Fruit fly (Drosophila melanogaster) whole organism: Measurements from ENCODE around the gene Rbp9.

Experiments
- CG8478 ChIP-seq: fragments of >200 bp; optimal IDR thresholded peaks from 2 replicates; lab custom pipeline; 2018; ENCODE audit warnings: inconsistent platforms
- Dll ChIP-seq: fragments of >200 bp; optimal IDR thresholded peaks from 2 replicates; lab custom pipeline; 2017
- EcR ChIP-seq, 2 experiments: fragments of >200 bp; optimal IDR thresholded peaks; 2 replicates each; lab custom pipeline; 2017; ENCODE audit warnings: missing biosample characterization in 2 of 2, missing genetic modification characterization in 2 of 2, missing genetic modification reagents in 2 of 2
- pan ChIP-seq: fragments of >200 bp; optimal IDR thresholded peaks from 2 replicates; lab custom pipeline; 2017
- psq ChIP-seq: fragments of >200 bp; optimal IDR thresholded peaks from 2 replicates; lab custom pipeline; 2017
- usp ChIP-seq: fragments of >200 bp; optimal IDR thresholded peaks from 2 replicates; lab custom pipeline; 2017; ENCODE audit warnings: missing biosample characterization, missing genetic modification characterization, mixed read lengths

The Rbp9 gene

dm6 chr2L:2954472-2954871, at the start of gene Rbp9:
Rbp9 (plus strand) TSS chr2L:2954762.
- no peak for TF ChIP-seq CG8478 (lab: Kevin White, UChicago)
- no peak for TF ChIP-seq Dll (lab: Kevin White, UChicago)
- no peak for TF ChIP-seq pan (lab: Kevin White, UChicago)
- no peak for TF ChIP-seq EcR (GFP tag; optimal IDR thresholded peaks at IDR 0.05; lab: Kevin White, UChicago)
- TF ChIP-seq usp (GFP tag; lab: Kevin White, UChicago), result no peak
- TF ChIP-seq psq (lab: Kevin White, UChicago), result no peak

DNA sequence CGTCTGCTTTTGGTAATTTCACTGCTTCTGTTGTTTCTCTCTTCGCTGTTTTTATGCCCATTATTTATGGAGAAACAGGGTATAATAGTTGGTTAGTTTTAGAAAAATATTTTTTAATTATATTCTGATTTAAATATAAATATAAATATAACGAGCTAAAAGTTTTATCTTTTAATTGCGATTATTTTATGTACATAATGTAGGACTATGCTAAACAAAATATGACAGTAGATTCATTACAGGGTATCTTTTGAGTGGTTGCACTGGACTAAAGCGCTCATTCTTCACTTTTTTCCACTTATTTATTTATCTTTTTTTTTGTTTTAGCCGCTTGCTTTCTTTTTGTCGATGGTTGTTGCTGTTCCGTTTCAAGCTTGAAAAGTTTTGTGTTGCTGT, 49.5 kb upstream of the Rbp9 start:
- TF ChIP-seq CG8478 (lab: Kevin White, UChicago) (no peak), pan (lab: Kevin White, UChicago) (peak; percentile 69)

DNA sequence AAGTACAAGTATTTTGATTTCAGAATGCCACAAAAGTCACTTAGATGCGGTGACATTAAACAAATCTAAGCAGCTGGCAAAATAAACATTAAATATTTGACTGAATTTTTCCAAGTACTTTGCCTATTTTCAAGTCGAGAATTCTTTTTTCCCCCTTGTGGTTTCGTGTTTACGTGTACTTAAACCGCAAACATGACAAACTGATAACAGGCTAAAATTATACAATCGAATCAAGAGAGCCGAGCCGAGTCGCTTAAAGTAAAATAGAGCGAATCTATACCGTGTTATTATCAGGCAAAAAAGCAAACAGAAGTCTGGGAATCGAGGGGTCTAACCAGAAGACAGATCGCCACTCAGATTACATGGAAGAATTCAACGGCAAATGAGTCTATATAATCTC, 48.4 kb upstream of the Rbp9 start:
- no peak for TF ChIP-seq usp (GFP tag; lab: Kevin White, UChicago)
- TF ChIP-seq pan (lab: Kevin White, UChicago), result no peak
- no peak for TF ChIP-seq Dll (lab: Kevin White, UChicago)

- TF ChIP-seq CG8478 (lab: Kevin White, UChicago) (no peak), EcR (GFP tag; optimal IDR thresholded peaks at IDR 0.05; lab: Kevin White, UChicago) (no peak), Dll (lab: Kevin White, UChicago) (no peak), usp (GFP tag; lab: Kevin White, UChicago) (no peak), pan (lab: Kevin White, UChicago) (no peak), psq (lab: Kevin White, UChicago) (no peak)
These were observed 46.8 kb upstream of the Rbp9 start for dm6 chr2L:2907776-2908175.

dm6 chr2L:2908440-2909154, 46.0 kb upstream of the Rbp9 start:
- TF ChIP-seq CG8478 (lab: Kevin White, UChicago) (peak; percentile 8), EcR (GFP tag; optimal IDR thresholded peaks at IDR 0.05; lab: Kevin White, UChicago) (peak; percentile 87 to 89), psq (lab: Kevin White, UChicago) (no peak), Dll (lab: Kevin White, UChicago) (no peak), pan (lab: Kevin White, UChicago) (no peak), usp (GFP tag; lab: Kevin White, UChicago) (no peak)

DNA sequence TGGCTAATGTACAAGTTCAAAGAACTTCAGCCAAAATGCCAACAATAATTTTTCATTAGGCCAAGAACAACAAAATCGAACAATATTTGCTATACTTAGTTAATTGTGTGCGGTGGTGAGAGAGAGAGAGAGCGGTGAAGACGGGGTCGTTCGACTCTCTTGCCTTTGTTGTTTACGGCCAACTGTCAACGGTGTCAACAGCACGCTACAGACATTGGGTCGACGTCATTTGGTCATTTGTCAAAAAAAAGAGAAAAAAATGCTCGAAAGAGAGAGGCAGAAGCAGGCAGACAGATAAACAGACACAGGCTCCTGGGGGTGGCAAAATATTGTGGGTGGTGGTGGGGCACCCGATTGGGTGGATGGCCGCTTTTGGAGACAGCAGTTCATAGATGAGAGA, 45.1 kb upstream of the Rbp9 start:
- TF ChIP-seq pan (lab: Kevin White, UChicago) (no peak), EcR (GFP tag; optimal IDR thresholded peaks at IDR 0.05; lab: Kevin White, UChicago) (no peak)

DNA sequence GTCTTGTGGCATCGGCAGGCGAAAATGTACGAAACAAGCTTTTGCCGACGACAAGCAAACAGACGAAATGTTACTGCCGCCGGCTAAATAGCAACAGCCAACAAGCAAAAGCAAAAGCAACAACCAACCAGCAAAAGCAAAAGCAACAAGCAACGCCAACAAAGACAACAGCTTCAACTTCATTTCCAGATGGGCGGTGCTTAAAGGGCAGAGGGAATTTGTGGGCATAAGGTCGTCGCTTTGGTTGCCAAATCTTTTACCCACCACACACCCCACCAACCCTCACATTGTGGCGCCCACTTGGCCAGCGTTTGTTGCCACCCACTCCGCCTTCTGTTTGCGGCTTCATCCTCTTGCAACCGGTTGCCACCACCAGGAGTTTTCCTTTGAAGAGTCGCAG, 43.6 kb upstream of the Rbp9 start:
- no peak for TF ChIP-seq psq (lab: Kevin White, UChicago)
- no peak for TF ChIP-seq Dll (lab: Kevin White, UChicago)
- no peak for TF ChIP-seq EcR (GFP tag; optimal IDR thresholded peaks at IDR 0.05; lab: Kevin White, UChicago)
- TF ChIP-seq pan (lab: Kevin White, UChicago), result no peak
- TF ChIP-seq CG8478 (lab: Kevin White, UChicago), result no peak
- no peak for TF ChIP-seq usp (GFP tag; lab: Kevin White, UChicago)

dm6 chr2L:2920641-2921040, 33.9 kb upstream of the Rbp9 start:
- no peak for TF ChIP-seq CG8478 (lab: Kevin White, UChicago)
- no peak for TF ChIP-seq pan (lab: Kevin White, UChicago)
- TF ChIP-seq usp (GFP tag; lab: Kevin White, UChicago), result no peak
- no peak for TF ChIP-seq Dll (lab: Kevin White, UChicago)
- no peak for TF ChIP-seq EcR (GFP tag; optimal IDR thresholded peaks at IDR 0.05; lab: Kevin White, UChicago)
- TF ChIP-seq psq (lab: Kevin White, UChicago), result no peak

DNA sequence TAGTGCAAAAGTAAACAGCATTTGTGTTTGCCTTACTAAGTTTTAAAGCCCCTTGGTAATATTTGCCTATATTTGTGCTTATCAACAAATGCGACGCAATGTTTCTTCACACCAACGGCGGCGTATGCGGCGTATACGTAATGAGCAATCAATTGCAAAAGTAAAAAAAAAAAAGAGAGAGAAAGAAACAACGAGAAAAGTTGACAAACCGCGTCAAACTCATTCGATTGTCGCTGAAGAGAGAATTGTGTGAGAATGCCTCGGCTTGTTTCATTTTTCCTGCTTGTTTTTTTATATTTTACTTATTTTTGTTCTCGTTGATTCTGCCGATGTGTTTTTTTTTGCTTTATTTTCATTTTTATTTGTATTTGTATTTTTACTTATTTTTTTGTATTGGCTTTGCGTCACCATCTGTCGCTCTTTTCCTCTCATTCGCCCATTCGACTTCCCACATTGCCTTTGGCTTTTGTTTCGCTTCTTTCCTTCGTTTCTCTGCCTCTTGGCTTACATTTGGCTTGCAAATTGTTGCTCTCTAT, 30.2 kb upstream of the Rbp9 start:
- TF ChIP-seq CG8478 (lab: Kevin White, UChicago) (no peak), pan (lab: Kevin White, UChicago) (no peak), Dll (lab: Kevin White, UChicago) (no peak), psq (lab: Kevin White, UChicago) (no peak), EcR (GFP tag; optimal IDR thresholded peaks at IDR 0.05; lab: Kevin White, UChicago) (no peak), usp (GFP tag; lab: Kevin White, UChicago) (no peak)

DNA sequence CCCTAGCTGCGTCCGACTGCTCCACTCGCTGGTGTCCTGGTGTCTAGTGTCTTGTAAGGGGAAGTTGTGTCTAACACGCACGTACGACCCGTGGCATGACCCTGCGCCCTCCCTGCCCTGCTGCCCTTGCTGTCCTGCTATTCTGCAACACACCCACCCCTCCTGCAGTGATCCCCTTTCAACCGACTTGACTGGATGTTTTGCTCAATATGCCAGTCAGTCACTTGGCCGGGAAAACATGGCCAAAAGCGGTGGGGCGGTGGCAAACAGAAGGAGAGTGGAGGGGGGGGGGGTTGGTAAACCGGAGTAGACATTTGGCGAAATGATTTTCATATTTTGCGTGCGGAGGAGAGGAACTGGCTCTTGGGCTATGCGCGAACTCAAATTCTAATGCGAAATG, 23.9 kb upstream of the Rbp9 start:
- TF ChIP-seq EcR (GFP tag; optimal IDR thresholded peaks at IDR 0.05; lab: Kevin White, UChicago), result no peak
- TF ChIP-seq CG8478 (lab: Kevin White, UChicago), result no peak
- no peak for TF ChIP-seq usp (GFP tag; lab: Kevin White, UChicago)
- TF ChIP-seq Dll (lab: Kevin White, UChicago), result no peak
- no peak for TF ChIP-seq pan (lab: Kevin White, UChicago)
- no peak for TF ChIP-seq psq (lab: Kevin White, UChicago)

- no peak for TF ChIP-seq psq (lab: Kevin White, UChicago)
- no peak for TF ChIP-seq usp (GFP tag; lab: Kevin White, UChicago)
- no peak for TF ChIP-seq EcR (GFP tag; optimal IDR thresholded peaks at IDR 0.05; lab: Kevin White, UChicago)
- TF ChIP-seq pan (lab: Kevin White, UChicago), result no peak
- TF ChIP-seq Dll (lab: Kevin White, UChicago), result no peak
These were observed 22.9 kb upstream of the Rbp9 start for dm6 chr2L:2931555-2932131.

DNA sequence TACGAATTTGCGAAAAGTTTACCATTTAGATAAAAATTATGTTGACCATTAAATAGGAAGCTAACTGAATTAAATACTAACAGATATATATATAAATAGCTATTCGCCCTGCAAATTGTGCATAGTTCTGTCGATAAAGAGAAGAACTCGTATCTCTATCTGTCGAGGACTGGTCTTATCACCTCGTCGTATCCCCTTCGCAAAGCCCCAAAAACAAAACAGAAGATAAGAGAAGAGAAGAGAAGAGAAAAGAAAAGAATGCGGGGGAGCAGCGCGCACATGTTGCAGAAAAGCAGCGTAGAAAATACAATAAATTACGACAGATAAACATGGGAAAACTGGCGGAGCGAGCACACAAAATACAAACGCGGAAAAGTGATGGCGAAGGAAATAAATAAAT, 18.9 kb upstream of the Rbp9 start:
- TF ChIP-seq psq (lab: Kevin White, UChicago) (no peak), EcR (GFP tag; optimal IDR thresholded peaks at IDR 0.05; lab: Kevin White, UChicago) (no peak), Dll (lab: Kevin White, UChicago) (no peak), pan (lab: Kevin White, UChicago) (no peak), CG8478 (lab: Kevin White, UChicago) (no peak)
